Fruit fly (Drosophila melanogaster): ENCODE measurements around the gene CG32573.

dm6 chrX:16633181-16633957 lies 17.8 kb upstream of the CG32573 start:
- peak; percentile 65 for TF ChIP-seq CG6276 (GFP tag; optimal IDR thresholded peaks at IDR 0.05)
- TF ChIP-seq Blimp-1 (GFP tag; optimal IDR thresholded peaks at IDR 0.05), result no peak
- no peak for TF ChIP-seq Sox14 (GFP tag; optimal IDR thresholded peaks at IDR 0.05)
- TF ChIP-seq CG1621 (tag; optimal IDR thresholded peaks at IDR 0.05), result no peak
- no peak for TF ChIP-seq Ets21C (GFP tag; optimal IDR thresholded peaks at IDR 0.05)
- TF ChIP-seq spab (GFP tag; optimal IDR thresholded peaks at IDR 0.05), result peak; percentile 12
- TF ChIP-seq CG11762 (GFP tag; optimal IDR thresholded peaks at IDR 0.05; ENCODE audit: insufficient read depth), result no peak
- no peak for TF ChIP-seq CG34406 (GFP tag; optimal IDR thresholded peaks at IDR 0.05)
- TF ChIP-seq CG10669 (GFP tag; optimal IDR thresholded peaks at IDR 0.05), result no peak

Data from whole organism, prepupa.